Worm (Caenorhabditis elegans) whole organism, late embryonic: ENCODE data around the gene clec-242.

Experiments
- F13H6.1 ChIP-seq: sonication (generic microtip); optimal IDR thresholded peaks from 2 replicates; lab custom pipeline; 2016; ENCODE audit warnings: missing genetic modification characterization, missing compliant biosample characterization
- ama-1 ChIP-seq: fragments of 150-350 bp; optimal IDR thresholded peaks from 2 replicates; lab custom pipeline; 2014
- ceh-14 ChIP-seq: sonication (generic microtip); optimal IDR thresholded peaks from 2 replicates; lab custom pipeline; 2016; ENCODE audit warnings: missing genotype, missing genetic modification characterization, missing compliant biosample characterization
- dmd-4 ChIP-seq: sonication (generic microtip); optimal IDR thresholded peaks from 2 replicates; lab custom pipeline; 2016; ENCODE audit warnings: borderline replicate concordance, missing genetic modification characterization, missing compliant biosample characterization
- fax-1 ChIP-seq: sonication (generic microtip); optimal IDR thresholded peaks from 2 replicates; lab custom pipeline; 2016; ENCODE audit warnings: missing genotype, missing genetic modification characterization, missing compliant biosample characterization
- fkh-6 ChIP-seq: sonication (generic microtip); optimal IDR thresholded peaks from 2 replicates; lab custom pipeline; 2016; ENCODE audit warnings: missing genetic modification characterization, missing compliant biosample characterization
- pag-3 ChIP-seq: sonication (generic microtip); optimal IDR thresholded peaks from 2 replicates; lab custom pipeline; 2016; ENCODE audit warnings: missing compliant biosample characterization, missing genetic modification characterization, borderline replicate concordance
- pat-9 ChIP-seq: fragments of 200-800 bp; sonication (Bioruptor generic); optimal IDR thresholded peaks from 2 replicates; lab custom pipeline; 2018; ENCODE audit warnings: mild to moderate bottlenecking, missing genetic modification characterization, moderate library complexity, missing compliant biosample characterization
- pax-1 ChIP-seq: fragments of 150-350 bp; optimal IDR thresholded peaks from 2 replicates; lab custom pipeline; 2014; ENCODE audit warnings: missing biosample characterization, missing genetic modification characterization
- pqm-1 ChIP-seq: sonication (generic microtip); optimal IDR thresholded peaks from 2 replicates; lab custom pipeline; 2016; ENCODE audit warnings: missing genetic modification characterization, missing compliant biosample characterization
- ref-2 ChIP-seq: sonication (generic microtip); optimal IDR thresholded peaks from 2 replicates; lab custom pipeline; 2016; ENCODE audit warnings: missing genetic modification characterization, missing compliant biosample characterization
- tbx-2 ChIP-seq: sonication (generic microtip); optimal IDR thresholded peaks from 2 replicates; lab custom pipeline; 2016; ENCODE audit warnings: missing genetic modification characterization, missing compliant biosample characterization
- unc-55 ChIP-seq: sonication (generic microtip); optimal IDR thresholded peaks from 2 replicates; lab custom pipeline; 2017; ENCODE audit warnings: missing biosample characterization, missing genetic modification reagents, missing genetic modification characterization

- TF ChIP-seq unc-55 (no peak), pax-1 (no peak), pqm-1 (tag; lab: Kevin White, UChicago) (no peak), ceh-14 (tag; lab: Kevin White, UChicago) (no peak), ama-1 (lab: Kevin White, UChicago) (no peak), dmd-4 (tag; lab: Kevin White, UChicago) (no peak), F13H6.1 (no peak), pat-9 (tag; lab: Kevin White, UChicago) (no peak), ref-2 (no peak), fkh-6 (tag; lab: Kevin White, UChicago) (no peak), pag-3 (tag; lab: Kevin White, UChicago) (no peak), fax-1 (tag; lab: Kevin White, UChicago) (no peak), tbx-2 (tag; lab: Kevin White, UChicago) (no peak)
Observed at ce11 chrV:17208045-17208444, 37.3 kb downstream of the clec-242 start, which contains the start of gene Y68A4A.13.
